Worm (Caenorhabditis elegans): ENCODE measurements around the gene nspc-3.

nspc-3 gene

ce11 chrX:8565810-8566416, 29.0 kb downstream of the nspc-3 start (continued):
- TF ChIP-seq sptf-1 (tag; optimal IDR thresholded peaks at IDR 0.05) (no peak), nhr-28 (tag; optimal IDR thresholded peaks at IDR 0.05) (no peak)

ce11 chrX:8566521-8567032, 29.7 kb downstream of the nspc-3 start:
- TF ChIP-seq nhr-85 (tag) (peak; percentile 13), nhr-76 (tag; optimal IDR thresholded peaks at IDR 0.05) (no peak), ceh-8 (GFP tag; optimal IDR thresholded peaks at IDR 0.05) (no peak), ets-5 (GFP tag; IDR thresholded peaks at IDR 0.05) (no peak), lsy-2 (tag; optimal IDR thresholded peaks at IDR 0.05) (no peak), lin-13 (GFP tag; optimal IDR thresholded peaks at IDR 0.05) (no peak), nhr-11 (tag; optimal IDR thresholded peaks at IDR 0.05) (peak; percentile 42), nhr-12 (tag; optimal IDR thresholded peaks at IDR 0.05) (no peak), hlh-4 (tag; optimal IDR thresholded peaks at IDR 0.05) (peak; percentile 55), nhr-47 (tag; optimal IDR thresholded peaks at IDR 0.05) (peak; percentile 56), nhr-237 (tag; optimal IDR thresholded peaks at IDR 0.05) (no peak), sox-4 (tag; optimal IDR thresholded peaks at IDR 0.05) (peak; percentile 39), nhr-71 (tag; optimal IDR thresholded peaks at IDR 0.05) (peak; percentile 54), fkh-8 (tag; optimal IDR thresholded peaks at IDR 0.05) (peak; percentile 77), mdl-1 (tag; optimal IDR thresholded peaks at IDR 0.05) (no peak), snpc-4 (tag; optimal IDR thresholded peaks at IDR 0.05) (no peak), lir-3 (tag; optimal IDR thresholded peaks at IDR 0.05; ENCODE audit: poor library complexity) (no peak), mef-2 (tag; optimal IDR thresholded peaks at IDR 0.05) (no peak)

- TF ChIP-seq fkh-4 (tag; optimal IDR thresholded peaks at IDR 0.05; ENCODE audit: borderline replicate concordance): no peak
- TF ChIP-seq nhr-28 (tag; optimal IDR thresholded peaks at IDR 0.05): no peak
- TF ChIP-seq nhr-77 (tag; optimal IDR thresholded peaks at IDR 0.05): no peak
- TF ChIP-seq ceh-88 (GFP tag; IDR thresholded peaks at IDR 0.05): no peak
- TF ChIP-seq snpc-4 (tag; optimal IDR thresholded peaks at IDR 0.05): no peak
- TF ChIP-seq blmp-1 (tag; optimal IDR thresholded peaks at IDR 0.05): peak; percentile 32
- no peak for TF ChIP-seq zag-1 (tag; optimal IDR thresholded peaks at IDR 0.05)
- no peak for TF ChIP-seq lsy-2 (tag; optimal IDR thresholded peaks at IDR 0.05)
- TF ChIP-seq nhr-19 (GFP tag; conservative IDR thresholded peaks at IDR 0.05): no peak
- no peak for TF ChIP-seq egl-27 (tag; optimal IDR thresholded peaks at IDR 0.05)
- TF ChIP-seq lin-14 (GFP tag; optimal IDR thresholded peaks at IDR 0.05): peak; percentile 24
- TF ChIP-seq elt-3 (tag; optimal IDR thresholded peaks at IDR 0.05): peak in 3 of 6 experiments; percentile 2 to 12 (median 10)
- TF ChIP-seq nhr-85 (tag): peak; percentile 40
- TF ChIP-seq aly-2 (tag; optimal IDR thresholded peaks at IDR 0.05): no peak
Observed at ce11 chrX:8567166-8567565, 30.3 kb downstream of the nspc-3 start.

DNA sequence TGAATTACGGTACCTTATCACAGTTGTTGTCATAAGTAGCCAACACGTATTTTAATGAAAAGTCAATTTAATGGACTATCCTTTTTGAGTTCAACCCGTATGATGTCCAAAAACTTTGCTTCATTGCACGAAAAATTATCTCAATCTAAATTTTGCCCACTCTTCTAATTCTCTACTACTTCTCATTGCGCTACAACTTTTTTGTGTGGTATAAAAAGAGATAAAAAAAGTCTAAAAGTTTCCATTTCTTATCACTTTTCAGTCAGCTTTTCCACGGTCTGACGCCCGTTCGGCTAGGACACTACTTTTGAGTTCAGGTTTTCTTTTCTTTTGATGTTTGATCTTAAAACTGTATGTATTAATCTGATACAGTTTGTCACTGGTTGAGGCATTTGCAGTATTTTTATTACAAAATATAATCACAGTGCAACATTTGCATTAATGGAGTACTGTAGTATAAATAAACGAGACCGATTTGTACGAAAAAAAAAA, 31.0 kb downstream of the nspc-3 start:
- TF ChIP-seq sup-37 (GFP tag; optimal IDR thresholded peaks at IDR 0.05): no peak
- TF ChIP-seq tlp-1 (tag; optimal IDR thresholded peaks at IDR 0.05): no peak
- no peak for TF ChIP-seq nhr-77 (tag; optimal IDR thresholded peaks at IDR 0.05)
- no peak for TF ChIP-seq C16A3.4 (tag; optimal IDR thresholded peaks at IDR 0.05)
- TF ChIP-seq snpc-4 (tag; optimal IDR thresholded peaks at IDR 0.05): no peak
- no peak for TF ChIP-seq egl-27 (tag; optimal IDR thresholded peaks at IDR 0.05)
- TF ChIP-seq efl-1 (optimal IDR thresholded peaks at IDR 0.05): no peak
- peak in 1 of 2 experiments; percentile 55 for TF ChIP-seq efl-1 (GFP tag; optimal IDR thresholded peaks at IDR 0.05 in 1 of 2)

DNA sequence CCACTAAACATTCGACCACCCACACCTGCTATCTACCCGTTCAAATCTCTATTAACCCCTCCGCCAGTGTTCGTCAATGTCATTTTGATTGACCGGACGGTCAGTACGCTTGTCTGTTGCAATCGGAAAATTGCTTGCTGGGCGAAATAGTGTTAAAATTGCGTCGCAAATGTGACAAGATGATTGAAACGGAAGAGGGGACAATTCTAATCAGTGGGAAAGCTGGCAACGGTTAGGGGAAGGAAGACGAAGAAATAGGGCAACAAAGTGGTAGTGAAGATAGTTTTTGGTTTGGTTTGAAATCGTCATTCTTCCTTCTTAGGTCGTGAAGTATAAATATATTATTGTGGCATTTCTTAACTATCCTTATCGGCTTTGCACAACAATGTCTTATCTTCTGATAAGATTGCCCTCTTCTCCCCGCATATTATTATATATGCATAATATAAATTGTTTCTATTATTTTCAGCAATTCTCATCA, 31.6 kb downstream of the nspc-3 start:
- TF ChIP-seq blmp-1 (tag; optimal IDR thresholded peaks at IDR 0.05) (peak; percentile 30), efl-1 (optimal IDR thresholded peaks at IDR 0.05) (no peak), efl-1 (GFP tag; optimal IDR thresholded peaks at IDR 0.05 in 1 of 2) (peak in 1 of 2 experiments; percentile 4), unc-86 (tag; optimal IDR thresholded peaks at IDR 0.05) (no peak), elt-2 (tag; optimal IDR thresholded peaks at IDR 0.05) (peak; percentile 86)

Data from whole organism, L1 larva.